Fruit fly (Drosophila melanogaster) whole organism, embryonic: ENCODE data around the gene CG17959.
A peak's percentile ranks its signal among the peaks of the same experiment; 100 is the strongest.

Source experiments
- Ada2b ChIP-seq: fragments of 200-800 bp; sonication (Bioruptor generic); IDR thresholded peaks from 2 replicates; pipeline ENCODE4 v1.3.6; 2022; ENCODE audit warnings: missing biosample characterization, missing genetic modification characterization
- Atf-2 ChIP-seq: fragments of 200-800 bp; sonication (Bioruptor generic); optimal IDR thresholded peaks from 2 replicates; lab custom pipeline; 2016; ENCODE audit warnings: missing biosample characterization, missing genetic modification characterization
- BEAF-32 ChIP-seq: fragments of 200-800 bp; sonication (Bioruptor generic); optimal IDR thresholded peaks from 3 replicates; lab custom pipeline; 2017; ENCODE audit warnings: missing biosample characterization, missing genetic modification characterization, mild to moderate bottlenecking, moderate library complexity, missing genetic modification reagents
- Bdp1 ChIP-seq: fragments of 200-800 bp; sonication (Bioruptor generic); optimal IDR thresholded peaks from 3 replicates; lab custom pipeline; 2016; ENCODE audit warnings: missing biosample characterization, missing genetic modification characterization
- CG10959 ChIP-seq: fragments of 200-800 bp; sonication (Bioruptor generic); IDR thresholded peaks from 2 replicates; pipeline ENCODE4 v1.3.6; 2022; ENCODE audit warnings: missing biosample characterization, missing genetic modification characterization
- CG12071 ChIP-seq: fragments of 200-800 bp; sonication (Bioruptor generic); optimal IDR thresholded peaks from 3 replicates; lab custom pipeline; 2018; ENCODE audit warnings: missing biosample characterization, mild to moderate bottlenecking, missing genetic modification characterization
- CG12219 ChIP-seq: fragments of 200-800 bp; sonication (Bioruptor generic); optimal IDR thresholded peaks from 3 replicates; lab custom pipeline; 2018; ENCODE audit warnings: missing biosample characterization, mild to moderate bottlenecking, missing genetic modification characterization
- CG13894 ChIP-seq: fragments of 200-800 bp; sonication (Bioruptor generic); optimal IDR thresholded peaks from 3 replicates; lab custom pipeline; 2018; ENCODE audit warnings: missing biosample characterization, mild to moderate bottlenecking, missing genetic modification characterization, moderate library complexity
- CG14965 ChIP-seq: fragments of 200-800 bp; sonication (Bioruptor generic); optimal IDR thresholded peaks from 2 replicates; lab custom pipeline; 2016; ENCODE audit warnings: missing biosample characterization, missing genetic modification characterization, borderline replicate concordance
- CG1529 ChIP-seq: fragments of 200-800 bp; sonication (Bioruptor generic); optimal IDR thresholded peaks from 3 replicates; lab custom pipeline; 2018; ENCODE audit warnings: missing biosample characterization, missing genetic modification characterization
- CG1603 ChIP-seq: fragments of 200-800 bp; sonication (Bioruptor generic); optimal IDR thresholded peaks from 2 replicates; lab custom pipeline; 2019; ENCODE audit warnings: missing biosample characterization, mild to moderate bottlenecking, missing genetic modification characterization, moderate library complexity
- CG18476 ChIP-seq: fragments of 200-800 bp; sonication (Bioruptor generic); optimal IDR thresholded peaks from 2 replicates; lab custom pipeline; 2016; ENCODE audit warnings: missing biosample characterization, mild to moderate bottlenecking, missing genetic modification characterization
- CG2712 ChIP-seq: fragments of 200-800 bp; optimal IDR thresholded peaks from 3 replicates; lab custom pipeline; 2019; ENCODE audit warnings: missing biosample characterization, mild to moderate bottlenecking, missing genetic modification characterization, moderate library complexity
- CG31224 ChIP-seq: fragments of 200-800 bp; sonication (Bioruptor generic); IDR thresholded peaks from 2 replicates; pipeline ENCODE4 v1.3.6; 2022; ENCODE audit warnings: missing biosample characterization, missing genetic modification characterization
- CG31388 ChIP-seq: fragments of 200-800 bp; sonication (Bioruptor generic); optimal IDR thresholded peaks from 2 replicates; lab custom pipeline; 2016; ENCODE audit warnings: missing biosample characterization, missing genetic modification characterization
- CG3726 ChIP-seq: fragments of 200-800 bp; sonication (Bioruptor generic); IDR thresholded peaks from 3 replicates; pipeline ENCODE4, ENCODE4 v1.3.6; 2022; ENCODE audit warnings: missing biosample characterization, missing genetic modification characterization
- CG4404 ChIP-seq: fragments of 200-800 bp; sonication (Bioruptor generic); IDR thresholded peaks from 2 replicates; pipeline ENCODE4 v1.3.6; 2022; ENCODE audit warnings: missing biosample characterization, missing genetic modification characterization
- CG6813 ChIP-seq: fragments of 200-800 bp; sonication (Bioruptor generic); optimal IDR thresholded peaks from 2 replicates; lab custom pipeline; 2017; ENCODE audit warnings: missing biosample characterization, missing genetic modification characterization, mild to moderate bottlenecking, moderate library complexity, missing genetic modification reagents
- CG9727 ChIP-seq: fragments of 200-800 bp; sonication (Bioruptor generic); optimal IDR thresholded peaks from 3 replicates; lab custom pipeline; 2017; ENCODE audit warnings: missing biosample characterization, mild to moderate bottlenecking, missing genetic modification characterization
- CG9797 ChIP-seq: fragments of 200-800 bp; sonication (Bioruptor generic); optimal IDR thresholded peaks from 3 replicates; lab custom pipeline; 2018; ENCODE audit warnings: missing biosample characterization, mild to moderate bottlenecking, missing genetic modification characterization
- Chrac-16 ChIP-seq: fragments of 200-800 bp; sonication (Bioruptor generic); optimal IDR thresholded peaks from 3 replicates; lab custom pipeline; 2016; ENCODE audit warnings: missing biosample characterization, missing genetic modification characterization
- Dip3 ChIP-seq: fragments of 200-800 bp; sonication (Bioruptor generic); optimal IDR thresholded peaks from 3 replicates; lab custom pipeline; 2016; ENCODE audit warnings: missing biosample characterization, missing genetic modification characterization
- Dll ChIP-seq: fragments of 200-800 bp; sonication (Bioruptor generic); IDR thresholded peaks from 4 replicates; pipeline ENCODE4 v1.3.6; 2022; ENCODE audit warnings: missing biosample characterization, missing genetic modification characterization; ENCODE audit not compliant: partially characterized antibody
- H2.0 ChIP-seq: fragments of 200-800 bp; sonication (Bioruptor generic); IDR thresholded peaks from 2 replicates; pipeline ENCODE4 v1.3.6; 2022; ENCODE audit warnings: missing biosample characterization, missing genetic modification characterization
- MESR4 ChIP-seq: fragments of 200-800 bp; sonication (Bioruptor generic); optimal IDR thresholded peaks from 2 replicates; lab custom pipeline; 2018; ENCODE audit warnings: missing biosample characterization, mild to moderate bottlenecking, missing genetic modification characterization, moderate library complexity
- Max ChIP-seq: fragments of 200-800 bp; sonication (Bioruptor generic); optimal IDR thresholded peaks from 2 replicates; lab custom pipeline; 2016; ENCODE audit warnings: missing biosample characterization, mild to moderate bottlenecking, missing genetic modification characterization
- Med ChIP-seq: fragments of 200-800 bp; sonication (Bioruptor generic); peaks from one replicate; lab custom pipeline; 2016; ENCODE audit warnings: missing biosample characterization, missing genetic modification characterization, mild to moderate bottlenecking, inconsistent platforms, moderate library complexity
- NfI ChIP-seq: fragments of 200-800 bp; sonication (Bioruptor generic); optimal IDR thresholded peaks from 3 replicates; lab custom pipeline; 2018; ENCODE audit warnings: missing biosample characterization, mild to moderate bottlenecking, missing genetic modification characterization, moderate library complexity
- Optix ChIP-seq: fragments of 200-800 bp; sonication (Bioruptor generic); IDR thresholded peaks from 3 replicates; pipeline ENCODE4 v1.3.6; 2022; ENCODE audit warnings: missing biosample characterization, missing genetic modification characterization
- Spps ChIP-seq: fragments of 200-800 bp; sonication (Bioruptor generic); optimal IDR thresholded peaks from 2 replicates; lab custom pipeline; 2018; ENCODE audit warnings: missing biosample characterization, mild to moderate bottlenecking, missing genetic modification characterization
- Ssrp ChIP-seq: fragments of 200-800 bp; sonication (Bioruptor generic); optimal IDR thresholded peaks from 2 replicates; lab custom pipeline; 2018; ENCODE audit warnings: missing biosample characterization, mild to moderate bottlenecking, missing genetic modification characterization, moderate library complexity
- Trl ChIP-seq, 3 experiments: fragments of >200 bp in 2 of 3; fragments of 200-800 bp in 1 of 3; sonication (Bioruptor generic) in 1 of 3; optimal IDR thresholded peaks; 2 replicates in 1 of 3; 3 replicates in 2 of 3; lab custom pipeline; 2016 to 2017; ENCODE audit warnings: missing biosample characterization in 1 of 3, missing genetic modification characterization in 1 of 3
- Xrp1 ChIP-seq: fragments of 200-800 bp; sonication (Bioruptor generic); IDR thresholded peaks from 2 replicates; pipeline ENCODE4 v1.3.6; 2022; ENCODE audit warnings: missing biosample characterization, missing genetic modification characterization
- az2 ChIP-seq: fragments of 200-800 bp; sonication (Bioruptor generic); optimal IDR thresholded peaks from 3 replicates; lab custom pipeline; 2016; ENCODE audit warnings: missing biosample characterization, missing genetic modification characterization
- bigmax ChIP-seq: fragments of 200-800 bp; sonication (Bioruptor generic); optimal IDR thresholded peaks from 2 replicates; lab custom pipeline; 2018; ENCODE audit warnings: missing biosample characterization, mild to moderate bottlenecking, missing genetic modification characterization
- chn ChIP-seq: fragments of 200-800 bp; sonication (Bioruptor generic); optimal IDR thresholded peaks from 2 replicates; lab custom pipeline; 2016; ENCODE audit warnings: missing biosample characterization, missing genetic modification characterization
- disco-r ChIP-seq: fragments of 200-800 bp; sonication (Bioruptor generic); optimal IDR thresholded peaks from 2 replicates; lab custom pipeline; 2016; ENCODE audit warnings: missing biosample characterization, missing genetic modification characterization
- fd102C ChIP-seq: fragments of 200-800 bp; sonication (Bioruptor generic); optimal IDR thresholded peaks from 2 replicates; lab custom pipeline; 2018; ENCODE audit warnings: missing biosample characterization, mild to moderate bottlenecking, missing genetic modification characterization, moderate library complexity
- fd3F ChIP-seq: fragments of 200-800 bp; sonication (Bioruptor generic); optimal IDR thresholded peaks from 2 replicates; lab custom pipeline; 2018; ENCODE audit warnings: missing biosample characterization, mild to moderate bottlenecking, missing genetic modification characterization, moderate library complexity
- gem ChIP-seq: fragments of 200-800 bp; sonication (Bioruptor generic); optimal IDR thresholded peaks from 2 replicates; lab custom pipeline; 2019; ENCODE audit warnings: missing biosample characterization, mild to moderate bottlenecking, missing genetic modification characterization, moderate library complexity
- hbn ChIP-seq: fragments of 200-800 bp; sonication (Bioruptor generic); IDR thresholded peaks from 2 replicates; pipeline ENCODE4 v1.3.6; 2022; ENCODE audit warnings: missing biosample characterization, missing genetic modification characterization; ENCODE audit not compliant: partially characterized antibody
- ind ChIP-seq: fragments of 200-800 bp; sonication (Bioruptor generic); optimal IDR thresholded peaks from 3 replicates; lab custom pipeline; 2016; ENCODE audit warnings: missing biosample characterization, missing genetic modification characterization
- kay ChIP-seq: fragments of 200-800 bp; sonication (Bioruptor generic); optimal IDR thresholded peaks from 2 replicates; lab custom pipeline; 2016; ENCODE audit warnings: missing biosample characterization, missing genetic modification characterization
- kni ChIP-seq: fragments of 200-800 bp; sonication (Bioruptor generic); optimal IDR thresholded peaks from 3 replicates; lab custom pipeline; 2017; ENCODE audit warnings: mild to moderate bottlenecking, missing biosample characterization, missing genetic modification reagents, missing genetic modification characterization
- mam ChIP-seq: fragments of 200-800 bp; sonication (Bioruptor generic); optimal IDR thresholded peaks from 3 replicates; lab custom pipeline; 2016; ENCODE audit warnings: missing biosample characterization, missing genetic modification characterization
- salm ChIP-seq: fragments of 200-800 bp; sonication (Bioruptor generic); optimal IDR thresholded peaks from 2 replicates; lab custom pipeline; 2018; ENCODE audit warnings: missing biosample characterization, mild to moderate bottlenecking, missing genetic modification characterization
- scrt ChIP-seq: fragments of 200-800 bp; sonication (Bioruptor generic); optimal IDR thresholded peaks from 2 replicates; lab custom pipeline; 2018; ENCODE audit warnings: missing biosample characterization, mild to moderate bottlenecking, missing genetic modification characterization, moderate library complexity
- tap ChIP-seq: fragments of 200-800 bp; optimal IDR thresholded peaks from 3 replicates; lab custom pipeline; 2019; ENCODE audit warnings: missing biosample characterization, mild to moderate bottlenecking, missing genetic modification characterization, moderate library complexity
- ttk ChIP-seq: fragments of 200-800 bp; sonication (Bioruptor generic); IDR thresholded peaks from 2 replicates; pipeline ENCODE4 v2.1.2; 2022; ENCODE audit warnings: missing biosample characterization, missing genetic modification characterization
- vvl ChIP-seq: fragments of 200-800 bp; sonication (Bioruptor generic); IDR thresholded peaks from 2 replicates; pipeline ENCODE4 v1.3.6; 2022; ENCODE audit warnings: missing biosample characterization, missing genetic modification characterization
- wek ChIP-seq: fragments of 200-800 bp; sonication (Bioruptor generic); optimal IDR thresholded peaks from 3 replicates; lab custom pipeline; 2018; ENCODE audit warnings: missing biosample characterization, mild to moderate bottlenecking, missing genetic modification characterization, moderate library complexity

CG17959 gene

DNA sequence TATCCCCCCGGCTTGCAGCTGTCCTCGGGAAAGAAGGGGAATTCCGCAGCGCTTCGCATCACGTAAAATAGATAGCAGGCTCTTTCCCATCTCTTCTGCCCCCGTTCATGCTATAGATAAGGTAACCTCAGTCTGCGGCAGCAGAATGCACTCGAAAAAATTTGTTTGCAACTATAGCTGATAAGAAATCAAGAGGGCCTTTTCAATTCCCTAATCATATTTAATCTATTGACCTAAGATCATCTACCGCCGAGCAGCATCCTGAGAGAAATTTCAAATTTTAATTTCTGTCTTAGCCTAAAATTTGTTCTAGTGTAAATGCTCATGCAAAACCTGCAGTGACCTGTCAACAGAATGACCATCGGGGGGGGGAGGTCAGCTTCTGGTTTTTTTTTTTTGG lies 9.7 kb downstream of the CG17959 start (continued):
- TF ChIP-seq gem: peak; percentile 33
- TF ChIP-seq MESR4 (GFP tag; lab: Kevin White, UChicago): no peak
- TF ChIP-seq fd3F (GFP tag; lab: Kevin White, UChicago): no peak
- TF ChIP-seq CG31388 (GFP tag; lab: Kevin White, UChicago): no peak
- peak; percentile 30; the same call in 1 of the 2 replicates for TF ChIP-seq vvl (GFP tag; lab: Robert Waterston, UW)
- TF ChIP-seq CG10959 (GFP tag; lab: Robert Waterston, UW): no peak
- no peak for TF ChIP-seq ttk
- no peak for TF ChIP-seq Max (GFP tag; lab: Kevin White, UChicago)
- TF ChIP-seq chn (GFP tag; lab: Kevin White, UChicago): no peak
- TF ChIP-seq ind (GFP tag; lab: Kevin White, UChicago): no peak
- no peak for TF ChIP-seq kay (GFP tag; lab: Kevin White, UChicago)
- TF ChIP-seq Xrp1 (GFP tag; lab: Robert Waterston, UW): peak; percentile 27; the same call in 1 of the 2 replicates
- peak; percentile 53 for TF ChIP-seq Med (GFP tag; lab: Kevin White, UChicago)
- no peak for TF ChIP-seq Spps (tag; lab: Kevin White, UChicago)
- TF ChIP-seq CG13894: no peak
- no peak for TF ChIP-seq tap
- no peak for TF ChIP-seq CG14965 (GFP tag; lab: Kevin White, UChicago)
- TF ChIP-seq Ada2b (GFP tag; lab: Robert Waterston, UW): peak; percentile 9; the same call in 1 of the 2 replicates
- no peak for TF ChIP-seq Bdp1
- TF ChIP-seq Optix (GFP tag; lab: Robert Waterston, UW): 0 out of 3 replicates have a peak, but pooled peaks have one; percentile 19
- TF ChIP-seq hbn: no peak
- TF ChIP-seq Atf-2: no peak
- no peak for TF ChIP-seq Dll
- TF ChIP-seq Trl (optimal IDR thresholded peaks at IDR 0.05; lab: Kevin White, UChicago): no peak
- no peak for TF ChIP-seq Trl (GFP tag; optimal IDR thresholded peaks at IDR 0.05; lab: Kevin White, UChicago)
- TF ChIP-seq CG6813 (GFP tag; lab: Kevin White, UChicago): no peak
- peak; percentile 22 for TF ChIP-seq CG2712 (tag; lab: Kevin White, UChicago)
- 0 out of 2 replicates have a peak, but pooled peaks have one; percentile 25 for TF ChIP-seq CG4404
- no peak for TF ChIP-seq bigmax
- no peak for TF ChIP-seq CG1529 (GFP tag; lab: Kevin White, UChicago)
- TF ChIP-seq disco-r (GFP tag; lab: Kevin White, UChicago): no peak
- no peak for TF ChIP-seq Ssrp
- no peak for TF ChIP-seq BEAF-32 (GFP tag; lab: Kevin White, UChicago)
- TF ChIP-seq wek (GFP tag; lab: Kevin White, UChicago): no peak
- TF ChIP-seq CG1603 (tag; lab: Kevin White, UChicago): peak; percentile 41
- no peak for TF ChIP-seq H2.0 (GFP tag; lab: Robert Waterston, UW)
- no peak for TF ChIP-seq NfI (GFP tag; lab: Kevin White, UChicago)
- no peak for TF ChIP-seq kni (GFP tag; lab: Kevin White, UChicago)
- TF ChIP-seq Dip3 (GFP tag; lab: Kevin White, UChicago): no peak
- no peak for TF ChIP-seq CG31224 (GFP tag; lab: Robert Waterston, UW)
- TF ChIP-seq fd102C: no peak
- no peak for TF ChIP-seq CG18476 (GFP tag; lab: Kevin White, UChicago)
- TF ChIP-seq CG12219 (GFP tag; lab: Kevin White, UChicago): no peak
- TF ChIP-seq Chrac-16 (GFP tag; lab: Kevin White, UChicago): no peak
- no peak for TF ChIP-seq mam
- TF ChIP-seq CG3726 (GFP tag; lab: Robert Waterston, UW): no peak
- no peak for TF ChIP-seq az2 (GFP tag; lab: Kevin White, UChicago)
- no peak for TF ChIP-seq CG9727 (GFP tag; lab: Kevin White, UChicago)
- no peak for TF ChIP-seq salm (tag; lab: Kevin White, UChicago)
- no peak for TF ChIP-seq scrt (GFP tag; lab: Kevin White, UChicago)
- no peak for TF ChIP-seq CG12071 (GFP tag; lab: Kevin White, UChicago)
- TF ChIP-seq CG9797 (GFP tag; lab: Kevin White, UChicago): no peak
